Worm (Caenorhabditis elegans): ENCODE results near the gene C04B4.6.

C04B4.6 gene

ce11 chrX:12260381-12260931 is 15.0 kb downstream of the C04B4.6 start, which contains the start of gene E01G6.1:
TSS of gene E01G6.1 (plus strand) at chrX:12260881.
- no peak for TF ChIP-seq fkh-2 (tag; optimal IDR thresholded peaks at IDR 0.05)
- TF ChIP-seq mdl-1 (tag; optimal IDR thresholded peaks at IDR 0.05), result no peak
- TF ChIP-seq ceh-16 (tag; optimal IDR thresholded peaks at IDR 0.05), result no peak
- no peak for TF ChIP-seq pqm-1 (tag; optimal IDR thresholded peaks at IDR 0.05)
- TF ChIP-seq elt-2 (tag; optimal IDR thresholded peaks at IDR 0.05), result no peak
- TF ChIP-seq hmg-11 (tag; optimal IDR thresholded peaks at IDR 0.05), result no peak
- no peak for TF ChIP-seq daf-12 (tag; optimal IDR thresholded peaks at IDR 0.05)
- TF ChIP-seq jun-1 (tag; optimal IDR thresholded peaks at IDR 0.05), result no peak

DNA sequence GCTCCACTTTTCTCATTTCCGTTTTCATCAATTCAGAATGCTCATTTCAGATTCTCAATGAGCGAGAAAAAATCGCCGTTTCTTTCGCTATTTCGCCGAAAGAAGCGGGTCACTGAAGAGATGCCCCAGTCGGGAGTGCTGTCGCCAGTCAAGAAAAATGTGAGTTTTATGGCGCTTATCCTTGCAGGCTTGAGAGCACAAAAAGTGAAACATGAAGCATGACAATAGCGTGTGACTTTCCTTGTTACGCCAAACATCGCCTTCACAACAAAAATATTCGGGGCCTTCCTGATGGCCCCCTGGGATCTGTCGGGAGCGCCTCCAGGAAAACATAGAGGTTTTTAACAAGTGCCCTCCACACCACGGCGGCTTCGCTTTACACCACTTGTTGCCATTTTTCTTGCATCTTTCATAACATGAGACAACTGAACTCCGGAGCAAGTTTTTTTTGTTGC is 18.9 kb downstream of the C04B4.6 start, which contains the start of gene E01G6.2:
Gene E01G6.2 (plus strand): TSS at position 51 of the 455 bp plus-strand sequence.
- no peak for TF ChIP-seq eor-1 (tag; optimal IDR thresholded peaks at IDR 0.05)
- TF ChIP-seq lin-15B (tag; optimal IDR thresholded peaks at IDR 0.05), result no peak
- no peak for TF ChIP-seq nhr-237 (tag; optimal IDR thresholded peaks at IDR 0.05)
- no peak for TF ChIP-seq snpc-4 (tag; optimal IDR thresholded peaks at IDR 0.05)
- TF ChIP-seq lin-39 (tag; optimal IDR thresholded peaks at IDR 0.05), result peak; percentile 57

ce11 chrX:12252189-12252588 is 23.3 kb downstream of the C04B4.6 start:
- TF ChIP-seq daf-12 (tag; optimal IDR thresholded peaks at IDR 0.05), result no peak
- no peak for TF ChIP-seq pha-4 (tag; optimal IDR thresholded peaks at IDR 0.05)
- no peak for TF ChIP-seq ztf-11 (tag; optimal IDR thresholded peaks at IDR 0.05)
- no peak for TF ChIP-seq R02D3.7 (tag; optimal IDR thresholded peaks at IDR 0.05)

DNA sequence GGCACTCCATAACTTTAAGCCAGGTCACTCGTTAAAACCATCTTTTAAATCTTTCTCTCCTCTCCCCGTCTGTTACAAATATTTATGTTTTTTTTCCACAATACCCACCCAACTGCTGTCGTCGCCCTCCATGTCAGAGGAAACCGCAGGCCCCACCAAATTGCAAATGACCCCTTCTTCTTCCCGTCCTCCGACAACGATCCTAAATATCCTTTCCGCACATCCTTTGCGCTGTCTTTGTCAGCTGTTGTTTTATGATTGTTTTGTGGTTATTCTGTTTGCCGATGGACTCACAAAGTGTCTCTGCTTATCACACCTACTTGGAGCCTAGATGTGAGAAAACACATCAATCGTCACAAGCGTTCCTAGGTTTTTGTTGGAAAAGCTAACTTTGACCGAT is 27.3 kb downstream of the C04B4.6 start:
- TF ChIP-seq nhr-12 (tag; optimal IDR thresholded peaks at IDR 0.05) (no peak), fkh-2 (tag; optimal IDR thresholded peaks at IDR 0.05) (no peak), skn-1 (tag; optimal IDR thresholded peaks at IDR 0.05) (no peak)

- TF ChIP-seq elt-2 (tag; optimal IDR thresholded peaks at IDR 0.05), result peak; percentile 39
- no peak for TF ChIP-seq fkh-2 (tag; optimal IDR thresholded peaks at IDR 0.05)
Measured at ce11 chrX:12242902-12243301, 32.6 kb downstream of the C04B4.6 start.

- peak; percentile 53 for TF ChIP-seq pha-4 (tag; optimal IDR thresholded peaks at IDR 0.05)
- no peak for TF ChIP-seq lsy-12 (tag; optimal IDR thresholded peaks at IDR 0.05)
- no peak for TF ChIP-seq unc-62 (GFP tag; optimal IDR thresholded peaks at IDR 0.05)
- peak; percentile 37 for TF ChIP-seq elt-2 (tag; optimal IDR thresholded peaks at IDR 0.05)
- TF ChIP-seq pqm-1 (tag; optimal IDR thresholded peaks at IDR 0.05), result peak; percentile 50
- no peak for TF ChIP-seq nhr-28 (tag; optimal IDR thresholded peaks at IDR 0.05)
- TF ChIP-seq elt-1 (tag; optimal IDR thresholded peaks at IDR 0.05), result no peak
- no peak for TF ChIP-seq lin-15B (tag; optimal IDR thresholded peaks at IDR 0.05)
- no peak for TF ChIP-seq aly-2 (tag; optimal IDR thresholded peaks at IDR 0.05)
- TF ChIP-seq eor-1 (tag; optimal IDR thresholded peaks at IDR 0.05), result no peak
- TF ChIP-seq ceh-28 (tag; optimal IDR thresholded peaks at IDR 0.05), result no peak
- TF ChIP-seq nhr-11 (tag; optimal IDR thresholded peaks at IDR 0.05), result no peak
- TF ChIP-seq daf-12 (tag; optimal IDR thresholded peaks at IDR 0.05), result no peak
- TF ChIP-seq nhr-12 (tag; optimal IDR thresholded peaks at IDR 0.05), result no peak
Measured at ce11 chrX:12241457-12241856, 34.0 kb downstream of the C04B4.6 start, which contains the start of gene cest-3. TSS of gene cest-3 (plus strand) at chrX:12241646.

DNA sequence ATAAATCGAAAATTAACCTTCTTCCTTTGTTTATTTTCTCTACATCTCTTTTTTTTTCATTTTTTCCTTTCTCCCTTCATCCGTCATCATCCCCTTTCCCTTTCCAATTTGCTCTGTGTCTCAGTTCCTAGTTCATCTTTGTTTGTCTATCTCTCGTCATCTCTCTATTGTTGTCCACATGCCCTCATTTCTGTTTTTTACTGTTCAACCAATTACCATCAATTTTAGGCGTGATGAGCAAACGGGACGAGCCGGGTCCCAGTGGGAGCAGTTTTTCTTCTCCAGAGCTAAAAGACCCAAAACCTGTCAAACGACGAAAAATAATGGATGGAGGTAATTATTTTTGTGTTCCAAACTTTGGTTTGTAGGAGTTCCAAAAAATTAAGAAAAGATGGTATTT is 40.1 kb downstream of the C04B4.6 start, which contains the start of gene C23H4.6:
Gene C23H4.6 (plus strand): TSS at position 219 of the 400 bp plus-strand sequence.
- TF ChIP-seq nhr-11 (tag; optimal IDR thresholded peaks at IDR 0.05), result no peak
- TF ChIP-seq nhr-67 (tag; optimal IDR thresholded peaks at IDR 0.05), result no peak
- TF ChIP-seq unc-62 (GFP tag; optimal IDR thresholded peaks at IDR 0.05), result no peak
- no peak for TF ChIP-seq nhr-43 (tag; optimal IDR thresholded peaks at IDR 0.05; ENCODE audit: poor library complexity, severe bottlenecking)
- no peak for TF ChIP-seq tbx-2 (tag; optimal IDR thresholded peaks at IDR 0.05)
